Worm (Caenorhabditis elegans) whole organism, young adult: ENCODE data around the gene F41C3.1.

ENCODE experiments used
- F33H1.4 ChIP-seq: fragments of 200-800 bp; sonication (Bioruptor generic); IDR thresholded peaks from 2 replicates; pipeline ENCODE4 v1.3.6; 2022; ENCODE audit warnings: missing genetic modification reagents, missing genetic modification characterization, missing compliant biosample characterization
- F37B4.10 ChIP-seq: fragments of 200-800 bp; sonication (Bioruptor generic); IDR thresholded peaks from 2 replicates; pipeline ENCODE4 v1.3.6; 2022; ENCODE audit warnings: missing genetic modification characterization, missing compliant biosample characterization
- F57A8.1 ChIP-seq: fragments of 200-800 bp; sonication (Bioruptor generic); optimal IDR thresholded peaks from 2 replicates; lab custom pipeline; 2018; ENCODE audit warnings: mild to moderate bottlenecking, missing genetic modification characterization, moderate library complexity, missing compliant biosample characterization
- F57C9.4 ChIP-seq: sonication (generic microtip); optimal IDR thresholded peaks from 2 replicates; lab custom pipeline; 2017; ENCODE audit warnings: mild to moderate bottlenecking, missing genetic modification characterization, missing compliant biosample characterization
- Y67H2A.10 ChIP-seq: fragments of 200-800 bp; sonication (Bioruptor generic); conservative IDR thresholded peaks from 2 replicates; pipeline ENCODE4 v1.3.6; 2022; ENCODE audit warnings: missing genetic modification reagents, missing genetic modification characterization, missing compliant biosample characterization
- ZK185.1 ChIP-seq: sonication (generic microtip); optimal IDR thresholded peaks from 2 replicates; lab custom pipeline; 2016; ENCODE audit warnings: mild to moderate bottlenecking, missing genetic modification characterization, missing compliant biosample characterization; ENCODE audit not compliant: poor library complexity, severe bottlenecking
- ama-1 ChIP-seq, 3 experiments: fragments of 150-350 bp in 1 of 3; sonication (generic microtip) in 2 of 3; optimal IDR thresholded peaks; 2 replicates each; lab custom pipeline; 2014 to 2018; ENCODE audit warnings: missing biosample characterization in 2 of 3, missing genetic modification characterization in 2 of 3, missing genetic modification reagents in 2 of 3
- aptf-2 ChIP-seq: fragments of 200-800 bp; sonication (Bioruptor generic); conservative IDR thresholded peaks from 2 replicates; pipeline ENCODE4 v1.3.6; 2022; ENCODE audit warnings: missing genetic modification reagents, missing genetic modification characterization, missing compliant biosample characterization
- aptf-3 ChIP-seq: fragments of 200-800 bp; sonication (Bioruptor generic); IDR thresholded peaks from 2 replicates; pipeline ENCODE4 v1.3.6; 2022; ENCODE audit warnings: missing genetic modification characterization, missing compliant biosample characterization
- atf-7 ChIP-seq: sonication (generic microtip); optimal IDR thresholded peaks from 2 replicates; lab custom pipeline; 2017; ENCODE audit warnings: mild to moderate bottlenecking, missing genetic modification characterization, missing compliant biosample characterization
- attf-5 ChIP-seq: fragments of 200-800 bp; sonication (Bioruptor generic); optimal IDR thresholded peaks from 2 replicates; lab custom pipeline; 2018; ENCODE audit warnings: mild to moderate bottlenecking, missing genetic modification characterization, missing compliant biosample characterization
- ccch-3 ChIP-seq: fragments of 200-800 bp; sonication (Bioruptor generic); optimal IDR thresholded peaks from 2 replicates; lab custom pipeline; 2018; ENCODE audit warnings: mild to moderate bottlenecking, missing genetic modification characterization, missing compliant biosample characterization
- die-1 ChIP-seq: sonication (generic microtip); optimal IDR thresholded peaks from 2 replicates; lab custom pipeline; 2016; ENCODE audit warnings: missing genotype, mild to moderate bottlenecking, missing genetic modification characterization, missing compliant biosample characterization
- dox-1 ChIP-seq: fragments of 200-800 bp; sonication (Bioruptor generic); IDR thresholded peaks from 2 replicates; pipeline ENCODE4 v1.3.6; 2022; ENCODE audit warnings: missing genetic modification reagents, missing genetic modification characterization, missing compliant biosample characterization
- egrh-3 ChIP-seq: fragments of 200-800 bp; sonication (Bioruptor generic); IDR thresholded peaks from 2 replicates; pipeline ENCODE4 v1.3.6; 2022; ENCODE audit warnings: missing genetic modification reagents, missing genetic modification characterization, missing compliant biosample characterization
- ekl-4 ChIP-seq: fragments of 200-800 bp; sonication (Bioruptor generic); IDR thresholded peaks from 2 replicates; pipeline ENCODE4 v1.3.6; 2022; ENCODE audit warnings: missing genetic modification reagents, missing genetic modification characterization, missing compliant biosample characterization
- ets-4 ChIP-seq: fragments of 200-800 bp; sonication (Bioruptor generic); optimal IDR thresholded peaks from 2 replicates; lab custom pipeline; 2018; ENCODE audit warnings: mild to moderate bottlenecking, missing genetic modification characterization, missing compliant biosample characterization
- let-607 ChIP-seq, 2 experiments: fragments of 200-800 bp in 1 of 2; sonication (Bioruptor generic) in 1 of 2; sonication (generic microtip) in 1 of 2; optimal IDR thresholded peaks; 2 replicates each; lab custom pipeline; 2016 to 2018; ENCODE audit warnings: mild to moderate bottlenecking in 2 of 2, missing compliant biosample characterization in 2 of 2, missing genetic modification characterization in 2 of 2, moderate library complexity in 2 of 2, missing genotype in 1 of 2
- lin-26 ChIP-seq: fragments of 200-800 bp; sonication (Bioruptor generic); IDR thresholded peaks from 2 replicates; pipeline ENCODE4 v1.3.6; 2022; ENCODE audit warnings: missing genetic modification reagents, missing genetic modification characterization, missing compliant biosample characterization
- lin-35 ChIP-seq, 3 experiments: fragments of 150-350 bp in 2 of 3; sonication (generic microtip) in 1 of 3; optimal IDR thresholded peaks; 2 replicates each; lab custom pipeline; 2014 to 2018; ENCODE audit warnings: missing biosample characterization in 3 of 3, missing genetic modification characterization in 3 of 3, missing genetic modification reagents in 3 of 3
- lsy-27 ChIP-seq: sonication (generic microtip); optimal IDR thresholded peaks from 2 replicates; lab custom pipeline; 2017; ENCODE audit warnings: missing genetic modification characterization, mild to moderate bottlenecking, missing compliant biosample characterization, antibody characterized with exemption, missing genotype, borderline replicate concordance; ENCODE audit not compliant: insufficient read depth
- madf-6 ChIP-seq: fragments of 200-800 bp; sonication (Bioruptor generic); IDR thresholded peaks from 2 replicates; pipeline ENCODE4 v1.3.6; 2022; ENCODE audit warnings: missing genetic modification reagents, missing genetic modification characterization, missing compliant biosample characterization
- mxl-1 ChIP-seq: sonication (generic microtip); optimal IDR thresholded peaks from 2 replicates; lab custom pipeline; 2016; ENCODE audit warnings: missing genetic modification characterization, missing compliant biosample characterization
- nfya-2 ChIP-seq: fragments of 200-800 bp; sonication (Bioruptor generic); IDR thresholded peaks from 2 replicates; pipeline ENCODE4 v1.3.6; 2022; ENCODE audit warnings: missing genetic modification reagents, missing genetic modification characterization, missing compliant biosample characterization
- nhr-27 ChIP-seq: fragments of 200-800 bp; sonication (Bioruptor generic); optimal IDR thresholded peaks from 2 replicates; lab custom pipeline; 2018; ENCODE audit warnings: mild to moderate bottlenecking, missing genetic modification characterization, moderate library complexity, missing compliant biosample characterization
- nhr-80 ChIP-seq: sonication (generic microtip); optimal IDR thresholded peaks from 2 replicates; lab custom pipeline; 2016; ENCODE audit warnings: missing genetic modification characterization, missing compliant biosample characterization
- nhr-90 ChIP-seq: sonication (generic microtip); optimal IDR thresholded peaks from 2 replicates; lab custom pipeline; 2016; ENCODE audit warnings: missing genotype, mild to moderate bottlenecking, missing genetic modification characterization, missing compliant biosample characterization
- pbrm-1 ChIP-seq: fragments of 200-800 bp; sonication (Bioruptor generic); IDR thresholded peaks from 2 replicates; pipeline ENCODE4 v1.3.6; 2022; ENCODE audit warnings: missing genetic modification reagents, missing genetic modification characterization, missing compliant biosample characterization
- somi-1 ChIP-seq: fragments of 200-800 bp; sonication (Bioruptor generic); optimal IDR thresholded peaks from 2 replicates; lab custom pipeline; 2018; ENCODE audit warnings: mild to moderate bottlenecking, missing genetic modification characterization, missing compliant biosample characterization
- tbp1 ChIP-seq: fragments of 200-800 bp; sonication (Bioruptor generic); optimal IDR thresholded peaks from 2 replicates; lab custom pipeline; 2018; ENCODE audit warnings: mild to moderate bottlenecking, missing genetic modification characterization, missing compliant biosample characterization
- tbx-9 ChIP-seq: sonication (generic microtip); optimal IDR thresholded peaks from 2 replicates; lab custom pipeline; 2016; ENCODE audit warnings: borderline replicate concordance, missing genetic modification characterization, inconsistent platforms, missing compliant biosample characterization
- tlf-1 ChIP-seq: fragments of 200-800 bp; sonication (Bioruptor generic); optimal IDR thresholded peaks from 2 replicates; lab custom pipeline; 2018; ENCODE audit warnings: mild to moderate bottlenecking, missing genetic modification characterization, missing compliant biosample characterization
- unc-62 ChIP-seq: fragments of 150-350 bp; optimal IDR thresholded peaks from 2 replicates; lab custom pipeline; 2014; ENCODE audit warnings: missing biosample characterization, missing genetic modification reagents, missing genetic modification characterization
- ztf-22 ChIP-seq: fragments of 200-800 bp; sonication (Bioruptor generic); optimal IDR thresholded peaks from 2 replicates; lab custom pipeline; 2018; ENCODE audit warnings: mild to moderate bottlenecking, missing genetic modification characterization, moderate library complexity, missing compliant biosample characterization
- ztf-26 ChIP-seq: sonication (generic microtip); optimal IDR thresholded peaks from 2 replicates; lab custom pipeline; 2017; ENCODE audit warnings: missing genetic modification characterization, missing compliant biosample characterization

F41C3.1 gene

ce11 chrII:4758462-4758861 is 6.4 kb downstream of the F41C3.1 start, which contains the start of gene F26G1.3:
Gene F26G1.3 (plus strand): TSS chrII:4758762.
- TF ChIP-seq ama-1 (optimal IDR thresholded peaks at IDR 0.05; lab: Kevin White, UChicago) (no peak), ama-1 (GFP tag; optimal IDR thresholded peaks at IDR 0.05; lab: Kevin White, UChicago) (no peak), ZK185.1 (no peak), nfya-2 (GFP tag; lab: Robert Waterston, UW) (no peak), F57C9.4 (no peak), nhr-90 (tag; lab: Kevin White, UChicago) (no peak), madf-6 (GFP tag; lab: Robert Waterston, UW) (no peak), F57A8.1 (GFP tag; lab: Kevin White, UChicago) (no peak)

ce11 chrII:4759835-4760234 is 7.7 kb downstream of the F41C3.1 start:
- no peak for TF ChIP-seq attf-5 (GFP tag; lab: Kevin White, UChicago)

ce11 chrII:4761020-4761419 is 8.9 kb downstream of the F41C3.1 start:
- TF ChIP-seq F33H1.4 (GFP tag; lab: Robert Waterston, UW), result no peak
- TF ChIP-seq aptf-2 (GFP tag; lab: Robert Waterston, UW), result no peak
- no peak for TF ChIP-seq ekl-4 (GFP tag; lab: Robert Waterston, UW)
- peak; percentile 6 for TF ChIP-seq ztf-26 (tag; lab: Kevin White, UChicago)

- no peak for TF ChIP-seq aptf-3
- peak; percentile 47; the same call in 1 of the 2 replicates for TF ChIP-seq lin-26 (GFP tag; lab: Robert Waterston, UW)
- no peak for TF ChIP-seq F37B4.10 (GFP tag; lab: Robert Waterston, UW)
- peak; percentile 11 for TF ChIP-seq ztf-26 (tag; lab: Kevin White, UChicago)
Measured at ce11 chrII:4762574-4763285, 10.6 kb downstream of the F41C3.1 start, which contains the start of gene F26G1.2. Gene F26G1.2 (plus strand): TSS chrII:4763081.

ce11 chrII:4766284-4766683 is 14.2 kb downstream of the F41C3.1 start, which contains the start of gene ttm-2:
Gene ttm-2 (minus strand): TSS chrII:4766384.
- TF ChIP-seq nhr-27 (tag; lab: Kevin White, UChicago) (no peak), lin-35 (GFP tag; optimal IDR thresholded peaks at IDR 0.05; lab: Kevin White, UChicago) (no peak), ccch-3 (GFP tag; lab: Kevin White, UChicago) (no peak), aptf-3 (no peak), egrh-3 (GFP tag; lab: Robert Waterston, UW) (no peak)

- no peak for TF ChIP-seq tlf-1 (GFP tag; lab: Kevin White, UChicago)
- TF ChIP-seq die-1 (tag; lab: Kevin White, UChicago), result no peak
- no peak for TF ChIP-seq F57C9.4
- no peak for TF ChIP-seq nhr-90 (tag; lab: Kevin White, UChicago)
- TF ChIP-seq lsy-27 (tag; lab: Kevin White, UChicago), result no peak
- TF ChIP-seq mxl-1 (tag; lab: Kevin White, UChicago), result no peak
- TF ChIP-seq aptf-3, result no peak
- no peak for TF ChIP-seq Y67H2A.10
- TF ChIP-seq somi-1 (GFP tag; lab: Kevin White, UChicago), result no peak
- TF ChIP-seq, all 124 proteins: peak for 0
Measured at ce11 chrII:4767612-4768011, 15.5 kb downstream of the F41C3.1 start.

ce11 chrII:4769096-4769495 is 17.0 kb downstream of the F41C3.1 start:
- peak; percentile 51 for TF ChIP-seq atf-7 (tag; lab: Kevin White, UChicago)
- peak; percentile 34 for TF ChIP-seq tbp1 (GFP tag; lab: Kevin White, UChicago)
- peak; percentile 96 for TF ChIP-seq unc-62 (GFP tag; lab: Kevin White, UChicago)
- TF ChIP-seq ekl-4 (GFP tag; lab: Robert Waterston, UW), result no peak
- TF ChIP-seq dox-1, result peak; percentile 26; the same call in 1 of the 2 replicates
- peak; percentile 9 to 38 for TF ChIP-seq let-607 (tag; optimal IDR thresholded peaks at IDR 0.05; lab: Kevin White, UChicago)
- no peak for TF ChIP-seq pbrm-1 (GFP tag; lab: Robert Waterston, UW)
- TF ChIP-seq ztf-22 (GFP tag; lab: Kevin White, UChicago), result peak; percentile 54
- peak; percentile 85 for TF ChIP-seq nhr-80 (tag; lab: Kevin White, UChicago)
- TF ChIP-seq ets-4 (GFP tag; lab: Kevin White, UChicago), result peak; percentile 76
- TF ChIP-seq tbx-9 (tag; lab: Kevin White, UChicago), result no peak
- TF ChIP-seq, all 124 proteins: peak for 8
